Worm (Caenorhabditis elegans) whole organism, early embryonic: ENCODE data around the gene fbxa-62.

ENCODE experiments used
- aly-1 ChIP-seq: sonication (generic microtip); optimal IDR thresholded peaks from 2 replicates; lab custom pipeline; 2016; ENCODE audit warnings: missing genetic modification characterization, missing compliant biosample characterization
- ama-1 ChIP-seq: fragments of 150-350 bp; optimal IDR thresholded peaks from 2 replicates; lab custom pipeline; 2014
- ceh-13 ChIP-seq: fragments of 200-800 bp; sonication (Bioruptor generic); optimal IDR thresholded peaks from 2 replicates; lab custom pipeline; 2018; ENCODE audit warnings: mild to moderate bottlenecking, missing genetic modification characterization, missing compliant biosample characterization
- ets-7 ChIP-seq: sonication (generic microtip); optimal IDR thresholded peaks from 2 replicates; lab custom pipeline; 2016; ENCODE audit warnings: missing genotype, missing genetic modification characterization, missing compliant biosample characterization
- flt-1 ChIP-seq: fragments of 200-800 bp; sonication (Bioruptor generic); IDR thresholded peaks from 2 replicates; pipeline ENCODE4 v1.3.6; 2022; ENCODE audit warnings: missing genetic modification characterization, missing compliant biosample characterization
- hmbx-1 ChIP-seq: sonication (generic microtip); optimal IDR thresholded peaks from 2 replicates; lab custom pipeline; 2016; ENCODE audit warnings: mild to moderate bottlenecking, missing genetic modification characterization, missing compliant biosample characterization
- hmg-4 ChIP-seq: fragments of 200-800 bp; sonication (Bioruptor generic); optimal IDR thresholded peaks from 2 replicates; lab custom pipeline; 2018; ENCODE audit warnings: mild to moderate bottlenecking, missing genetic modification characterization, missing compliant biosample characterization
- hnd-1 ChIP-seq: sonication (generic microtip); optimal IDR thresholded peaks from 2 replicates; lab custom pipeline; 2016; ENCODE audit warnings: missing genetic modification characterization, missing compliant biosample characterization
- pes-1 ChIP-seq: fragments of 200-800 bp; sonication (Bioruptor generic); IDR thresholded peaks from 2 replicates; pipeline ENCODE4 v1.3.6; 2022; ENCODE audit warnings: missing genetic modification reagents, missing genetic modification characterization, missing compliant biosample characterization
- scrt-1 ChIP-seq: fragments of 200-800 bp; sonication (Bioruptor generic); IDR thresholded peaks from 2 replicates; pipeline ENCODE4 v1.3.6; 2022; ENCODE audit warnings: missing genetic modification characterization, missing compliant biosample characterization
- sea-1 ChIP-seq: fragments of 200-800 bp; sonication (Bioruptor generic); conservative IDR thresholded peaks from 2 replicates; pipeline ENCODE4 v1.3.6; 2022; ENCODE audit warnings: missing genetic modification characterization, missing compliant biosample characterization
- tbx-11 ChIP-seq: fragments of 200-800 bp; sonication (Bioruptor generic); IDR thresholded peaks from 2 replicates; pipeline ENCODE4 v1.3.6; 2022; ENCODE audit warnings: missing genetic modification characterization, missing compliant biosample characterization
- tbx-37 ChIP-seq: fragments of 200-800 bp; sonication (Bioruptor generic); conservative IDR thresholded peaks from 2 replicates; pipeline ENCODE4 v1.3.6; 2022; ENCODE audit warnings: missing genetic modification reagents, missing genetic modification characterization, missing compliant biosample characterization
- tra-4 ChIP-seq: sonication (generic microtip); optimal IDR thresholded peaks from 2 replicates; lab custom pipeline; 2017; ENCODE audit warnings: missing genetic modification characterization, missing compliant biosample characterization

DNA sequence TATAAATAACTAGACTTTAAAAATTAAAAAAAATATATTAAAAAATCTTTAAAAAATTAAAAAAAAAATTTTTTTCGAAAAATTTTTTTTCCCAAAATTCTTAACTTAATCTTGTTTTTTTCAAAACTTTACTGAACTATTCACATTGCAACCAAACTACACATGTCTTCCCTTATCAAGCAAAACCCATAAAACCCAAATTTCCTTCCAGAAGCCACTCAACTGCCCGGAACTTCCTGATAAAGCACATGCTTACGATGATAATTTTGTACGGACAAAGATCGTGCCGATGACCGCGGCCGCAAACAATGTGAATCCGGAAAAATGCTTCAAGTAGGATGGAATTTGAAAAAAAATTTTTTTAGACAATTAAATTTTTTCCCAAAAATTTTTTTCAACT, 15.2 kb upstream of the fbxa-62 start:
- TF ChIP-seq hnd-1 (tag; lab: Kevin White, UChicago) (no peak), tbx-11 (GFP tag; lab: Robert Waterston, UW) (no peak), pes-1 (GFP tag; lab: Robert Waterston, UW) (no peak), ets-7 (tag; lab: Kevin White, UChicago) (no peak), scrt-1 (GFP tag; lab: Robert Waterston, UW) (no peak), flt-1 (GFP tag; lab: Robert Waterston, UW) (no peak), aly-1 (tag; lab: Kevin White, UChicago) (no peak), ama-1 (lab: Kevin White, UChicago) (no peak), hmbx-1 (no peak), ceh-13 (GFP tag; lab: Kevin White, UChicago) (no peak), tbx-37 (GFP tag; lab: Robert Waterston, UW) (no peak), tra-4 (tag; lab: Kevin White, UChicago) (no peak), hmg-4 (GFP tag; lab: Kevin White, UChicago) (no peak), sea-1 (GFP tag; lab: Robert Waterston, UW) (no peak)
